Worm (Caenorhabditis elegans): ENCODE measurements around the gene F52C9.3.

The F52C9.3 gene

ce11 chrIII:5305725-5306124 is 16.0 kb upstream of the F52C9.3 start:
- TF ChIP-seq ets-4 (tag; optimal IDR thresholded peaks at IDR 0.05): peak; percentile 73
- TF ChIP-seq T23F11.4 (GFP tag; optimal IDR thresholded peaks at IDR 0.05): peak; percentile 56
- peak; percentile 54 for TF ChIP-seq hlh-6 (tag; optimal IDR thresholded peaks at IDR 0.05)
- peak; percentile 20 for TF ChIP-seq hlh-15 (tag; optimal IDR thresholded peaks at IDR 0.05)
- TF ChIP-seq odd-2 (tag; optimal IDR thresholded peaks at IDR 0.05): no peak
- TF ChIP-seq pha-2 (tag; optimal IDR thresholded peaks at IDR 0.05): peak; percentile 14
- TF ChIP-seq ref-2 (tag; optimal IDR thresholded peaks at IDR 0.05): peak; percentile 49
- TF ChIP-seq tbx-7 (tag; optimal IDR thresholded peaks at IDR 0.05): no peak
- peak; percentile 34 for TF ChIP-seq ceh-31 (tag; optimal IDR thresholded peaks at IDR 0.05)
- peak; percentile 61 for TF ChIP-seq pat-9 (tag; optimal IDR thresholded peaks at IDR 0.05)
- TF ChIP-seq unc-55 (GFP tag; optimal IDR thresholded peaks at IDR 0.05): no peak
- peak; percentile 52 for TF ChIP-seq ceh-19 (GFP tag; optimal IDR thresholded peaks at IDR 0.05)
- peak; percentile 64 for TF ChIP-seq fkh-6 (tag; optimal IDR thresholded peaks at IDR 0.05)
- TF ChIP-seq madf-2 (tag; optimal IDR thresholded peaks at IDR 0.05): peak; percentile 70
- no peak for TF ChIP-seq zip-5 (tag; optimal IDR thresholded peaks at IDR 0.05)
- TF ChIP-seq hlh-8 (tag; optimal IDR thresholded peaks at IDR 0.05): no peak
- TF ChIP-seq lim-6 (tag; optimal IDR thresholded peaks at IDR 0.05): no peak
- TF ChIP-seq dve-1 (tag; optimal IDR thresholded peaks at IDR 0.05): peak; percentile 59
- TF ChIP-seq gmeb-2 (tag; optimal IDR thresholded peaks at IDR 0.05): peak; percentile 66
- TF ChIP-seq pqm-1 (tag; optimal IDR thresholded peaks at IDR 0.05): peak; percentile 75
- no peak for TF ChIP-seq hlh-30 (tag; optimal IDR thresholded peaks at IDR 0.05; ENCODE audit: insufficient read depth)
- peak; percentile 90 for TF ChIP-seq ceh-14 (tag; optimal IDR thresholded peaks at IDR 0.05)
- TF ChIP-seq pax-1 (tag; optimal IDR thresholded peaks at IDR 0.05): no peak
- peak; percentile 44 for TF ChIP-seq npax-4 (tag; optimal IDR thresholded peaks at IDR 0.05)
- peak; percentile 18 for TF ChIP-seq unc-42 (tag; optimal IDR thresholded peaks at IDR 0.05)
- no peak for TF ChIP-seq elt-4 (tag; optimal IDR thresholded peaks at IDR 0.05)
- TF ChIP-seq nhr-11 (tag; optimal IDR thresholded peaks at IDR 0.05): no peak
- TF ChIP-seq ceh-45 (GFP tag; IDR thresholded peaks at IDR 0.05): peak; percentile 85
- TF ChIP-seq K09A11.1 (tag; optimal IDR thresholded peaks at IDR 0.05; ENCODE audit: insufficient read depth): no peak
- TF ChIP-seq unc-86 (tag; optimal IDR thresholded peaks at IDR 0.05): peak; percentile 40
- TF ChIP-seq ztf-16 (tag; optimal IDR thresholded peaks at IDR 0.05): peak; percentile 72
- TF ChIP-seq fax-1 (tag; optimal IDR thresholded peaks at IDR 0.05): peak; percentile 69
- TF ChIP-seq elt-2 (tag; optimal IDR thresholded peaks at IDR 0.05): peak; percentile 50
- peak; percentile 5 for TF ChIP-seq ahr-1 (tag; optimal IDR thresholded peaks at IDR 0.05)
- TF ChIP-seq dmd-4 (tag; optimal IDR thresholded peaks at IDR 0.05; ENCODE audit: borderline replicate concordance): no peak
- TF ChIP-seq pha-4 (tag; optimal IDR thresholded peaks at IDR 0.05): no peak
- TF ChIP-seq pag-3 (tag; optimal IDR thresholded peaks at IDR 0.05; ENCODE audit: borderline replicate concordance): peak; percentile 30
- peak; percentile 70 for TF ChIP-seq hlh-13 (GFP tag; optimal IDR thresholded peaks at IDR 0.05)
- no peak for TF ChIP-seq mec-3 (tag; optimal IDR thresholded peaks at IDR 0.05; ENCODE audit: borderline replicate concordance)
- TF ChIP-seq tbx-2 (tag; optimal IDR thresholded peaks at IDR 0.05): peak; percentile 52
- TF ChIP-seq ceh-22 (tag; optimal IDR thresholded peaks at IDR 0.05): no peak
- TF ChIP-seq sox-2 (GFP tag; IDR thresholded peaks at IDR 0.05): no peak
- peak; percentile 35 for TF ChIP-seq F13H6.1 (tag; optimal IDR thresholded peaks at IDR 0.05)
- TF ChIP-seq pros-1 (tag; optimal IDR thresholded peaks at IDR 0.05): no peak
- peak; percentile 15 for TF ChIP-seq ceh-34 (tag; optimal IDR thresholded peaks at IDR 0.05)
- peak; percentile 51 for TF ChIP-seq Y22D7AL.16 (tag; optimal IDR thresholded peaks at IDR 0.05)
- peak; percentile 46 for TF ChIP-seq ceh-2 (tag; optimal IDR thresholded peaks at IDR 0.05)
- TF ChIP-seq che-1 (tag; optimal IDR thresholded peaks at IDR 0.05): peak; percentile 73
- peak; percentile 46 for TF ChIP-seq syd-9 (tag; optimal IDR thresholded peaks at IDR 0.05)
- no peak for TF ChIP-seq ceh-30 (tag; optimal IDR thresholded peaks at IDR 0.05)
- TF ChIP-seq C38D4.7 (GFP tag; optimal IDR thresholded peaks at IDR 0.05): peak; percentile 59
- TF ChIP-seq nhr-232 (tag; optimal IDR thresholded peaks at IDR 0.05): peak; percentile 59
- TF ChIP-seq C08G9.2 (tag; optimal IDR thresholded peaks at IDR 0.05): peak; percentile 59
- peak; percentile 54 for TF ChIP-seq sdc-2 (tag; optimal IDR thresholded peaks at IDR 0.05)
